Worm (Caenorhabditis elegans) whole organism, midembryonic: ENCODE measurements around the gene C50C3.5.

Experiments
- T22C8.4 ChIP-seq: fragments of 200-800 bp; sonication (Bioruptor generic); IDR thresholded peaks from 2 replicates; pipeline ENCODE4 v1.3.6; 2022; ENCODE audit warnings: missing genetic modification characterization, missing compliant biosample characterization
- cog-1 ChIP-seq: sonication (generic microtip); optimal IDR thresholded peaks from 2 replicates; lab custom pipeline; 2016; ENCODE audit warnings: missing genetic modification characterization, missing compliant biosample characterization
- flt-1 ChIP-seq: fragments of 200-800 bp; sonication (Bioruptor generic); IDR thresholded peaks from 2 replicates; pipeline ENCODE4 v1.3.6; 2022; ENCODE audit warnings: missing genetic modification characterization, missing compliant biosample characterization
- klf-2 ChIP-seq: fragments of 200-800 bp; sonication (Bioruptor generic); conservative IDR thresholded peaks from 2 replicates; pipeline ENCODE4 v1.3.6; 2022; ENCODE audit warnings: missing genetic modification reagents, missing genetic modification characterization, missing compliant biosample characterization
- med-1 ChIP-seq: sonication (generic microtip); optimal IDR thresholded peaks from 2 replicates; lab custom pipeline; 2017; ENCODE audit warnings: missing genetic modification characterization, mild to moderate bottlenecking, missing compliant biosample characterization, antibody characterized with exemption, missing genetic modification reagents; ENCODE audit not compliant: insufficient read depth
- ref-1 ChIP-seq: fragments of 200-800 bp; sonication (Bioruptor generic); conservative IDR thresholded peaks from 2 replicates; pipeline ENCODE4 v1.3.6; 2022; ENCODE audit warnings: missing genetic modification reagents, missing genetic modification characterization, missing compliant biosample characterization
- tab-1 ChIP-seq: fragments of 200-800 bp; sonication (Bioruptor generic); IDR thresholded peaks from 2 replicates; pipeline ENCODE4 v1.3.6; 2022; ENCODE audit warnings: missing genetic modification characterization, missing compliant biosample characterization
- ztf-23 ChIP-seq: fragments of 200-800 bp; sonication (Bioruptor generic); IDR thresholded peaks from 2 replicates; pipeline ENCODE4 v1.3.6; 2022; ENCODE audit warnings: missing genetic modification reagents, missing genetic modification characterization, missing compliant biosample characterization
- ztf-29 ChIP-seq: fragments of 200-800 bp; sonication (Bioruptor generic); IDR thresholded peaks from 2 replicates; pipeline ENCODE4 v1.3.6; 2022; ENCODE audit warnings: missing genetic modification reagents, missing genetic modification characterization, missing compliant biosample characterization

ce11 chrIII:8158140-8158786, 20.8 kb upstream of the C50C3.5 start, which contains the start of gene atg-13:
- TF ChIP-seq ztf-29 (GFP tag; lab: Robert Waterston, UW), result no peak
- TF ChIP-seq med-1 (GFP tag; lab: Kevin White, UChicago), result no peak
- no peak for TF ChIP-seq ref-1
- TF ChIP-seq cog-1 (tag; lab: Kevin White, UChicago), result no peak
- TF ChIP-seq ztf-23 (GFP tag; lab: Robert Waterston, UW), result no peak
- no peak for TF ChIP-seq tab-1 (GFP tag; lab: Robert Waterston, UW)
- no peak for TF ChIP-seq flt-1
- no peak for TF ChIP-seq klf-2 (GFP tag; lab: Robert Waterston, UW)
- no peak for TF ChIP-seq T22C8.4 (GFP tag; lab: Robert Waterston, UW)
